Worm (Caenorhabditis elegans): ENCODE data around the gene gpd-3.

DNA sequence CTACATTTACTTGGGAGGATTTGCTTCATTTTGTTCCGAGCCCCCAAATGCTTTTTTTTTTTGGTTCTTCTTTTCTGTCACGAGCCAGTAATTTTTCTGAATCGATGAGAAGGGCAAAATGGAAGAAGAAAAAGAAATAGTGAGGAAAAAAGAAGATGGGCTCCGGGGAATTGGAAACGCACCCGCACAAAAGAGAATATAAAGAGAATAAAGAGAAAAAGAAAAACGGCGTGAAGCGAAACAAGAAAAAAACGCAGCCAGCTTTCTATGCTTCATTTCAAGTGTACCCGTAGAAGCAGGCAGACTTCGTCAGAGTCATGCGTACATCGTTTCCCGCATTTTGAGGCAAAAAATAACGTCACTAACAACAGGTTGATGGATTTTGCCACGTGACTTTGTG is 2.1 kb downstream of the gpd-3 start:
- TF ChIP-seq tbx-11 (GFP tag; IDR thresholded peaks at IDR 0.05) (no peak), F13C5.2 (tag; optimal IDR thresholded peaks at IDR 0.05) (no peak), hmbx-1 (tag; optimal IDR thresholded peaks at IDR 0.05) (no peak), ama-1 (optimal IDR thresholded peaks at IDR 0.05) (no peak), flt-1 (GFP tag; IDR thresholded peaks at IDR 0.05) (no peak), hmg-4 (GFP tag; optimal IDR thresholded peaks at IDR 0.05) (no peak), ets-7 (tag; optimal IDR thresholded peaks at IDR 0.05) (no peak), ceh-36 (tag; optimal IDR thresholded peaks at IDR 0.05) (no peak), hnd-1 (tag; optimal IDR thresholded peaks at IDR 0.05) (no peak)
